In genomic region chr2L:14614897-14615602, dm6 we compare ENCODE assay signal across 1 fruit fly cellular context.
A peak's percentile ranks its signal among the peaks of the same experiment; 100 is the strongest.
TF ChIP-seq lines count a peak whose summit lies in the region.

Gene Adh (plus strand): TSS chr2L:14615552.
Gene Adhr (plus strand): TSS chr2L:14615552.

TF ChIP-seq in whole organism, embryonic, 481 proteins besides CTCF, POLR2A, EP300 and RAD21 (continued from another document and continues in another):
- TF ChIP-seq sc (optimal IDR thresholded peaks at IDR 0.05; lab: Kevin White, UChicago) (no peak), sc (GFP tag; optimal IDR thresholded peaks at IDR 0.05; lab: Kevin White, UChicago) (peak; percentile 53), Atf6 (GFP tag; IDR thresholded peaks at IDR 0.05; lab: Robert Waterston, UW) (peak; percentile 78), jigr1 (GFP tag; IDR thresholded peaks at IDR 0.05; lab: Robert Waterston, UW) (peak; percentile 36; the same call in 1 of the 3 replicates), CG10565 (GFP tag; optimal IDR thresholded peaks at IDR 0.05; lab: Kevin White, UChicago) (no peak), CG34224 (GFP tag; IDR thresholded peaks at IDR 0.05; lab: Robert Waterston, UW; ENCODE audit: partially characterized antibody) (no peak), CG8388 (GFP tag; optimal IDR thresholded peaks at IDR 0.05; lab: Kevin White, UChicago) (peak; percentile 82), CG10209 (GFP tag; optimal IDR thresholded peaks at IDR 0.05; lab: Kevin White, UChicago) (peak; percentile 77), sens-2 (GFP tag; IDR thresholded peaks at IDR 0.05; lab: Robert Waterston, UW) (peak; percentile 36; the same call in 1 of the 2 replicates), Trl (optimal IDR thresholded peaks at IDR 0.05; lab: Kevin White, UChicago) (no peak), Trl (GFP tag; optimal IDR thresholded peaks at IDR 0.05; lab: Kevin White, UChicago) (peak; percentile 59), CG30020 (tag; optimal IDR thresholded peaks at IDR 0.05; lab: Kevin White, UChicago) (peak; percentile 9), ranshi (GFP tag; IDR thresholded peaks at IDR 0.05; lab: Robert Waterston, UW) (peak; percentile 42; the same call in 1 of the 2 replicates), CG16813 (GFP tag; IDR thresholded peaks at IDR 0.05; lab: Robert Waterston, UW; ENCODE audit: partially characterized antibody) (no peak), pzg (GFP tag; optimal IDR thresholded peaks at IDR 0.05; lab: Kevin White, UChicago) (no peak), CG6689 (GFP tag; IDR thresholded peaks at IDR 0.05; lab: Robert Waterston, UW) (peak; percentile 84), NK7.1 (GFP tag; optimal IDR thresholded peaks at IDR 0.05; lab: Kevin White, UChicago) (peak; percentile 41), ewg (GFP tag; optimal IDR thresholded peaks at IDR 0.05; lab: Kevin White, UChicago) (peak; percentile 29), CG17912 (GFP tag; optimal IDR thresholded peaks at IDR 0.05; lab: Kevin White, UChicago) (no peak), disco-r (GFP tag; optimal IDR thresholded peaks at IDR 0.05; lab: Kevin White, UChicago) (peak; percentile 31), CG2129 (GFP tag; IDR thresholded peaks at IDR 0.05; lab: Robert Waterston, UW; ENCODE audit: partially characterized antibody) (no peak), Sry-δ (GFP tag; optimal IDR thresholded peaks at IDR 0.05; lab: Kevin White, UChicago) (peak; percentile 24), ftz-f1 (GFP tag; optimal IDR thresholded peaks at IDR 0.05; lab: Kevin White, UChicago) (peak; percentile 20), CG14014 (GFP tag; IDR thresholded peaks at IDR 0.05; lab: Robert Waterston, UW) (peak; percentile 71), Bdp1 (GFP tag; optimal IDR thresholded peaks at IDR 0.05; lab: Kevin White, UChicago) (peak; percentile 38), inv (GFP tag; IDR thresholded peaks at IDR 0.05; lab: Robert Waterston, UW; ENCODE audit: partially characterized antibody) (no peak), CG17802 (tag; optimal IDR thresholded peaks at IDR 0.05; lab: Kevin White, UChicago) (no peak), Xrp1 (GFP tag; IDR thresholded peaks at IDR 0.05; lab: Robert Waterston, UW) (peak; percentile 78), Stat92E (GFP tag; optimal IDR thresholded peaks at IDR 0.05; lab: Kevin White, UChicago) (no peak), ken (GFP tag; IDR thresholded peaks at IDR 0.05; lab: Robert Waterston, UW) (no peak), lbe (GFP tag; optimal IDR thresholded peaks at IDR 0.05; lab: Kevin White, UChicago) (no peak), CG13287 (GFP tag; IDR thresholded peaks at IDR 0.05; lab: Robert Waterston, UW; ENCODE audit: partially characterized antibody) (no peak), Poxn (GFP tag; IDR thresholded peaks at IDR 0.05; lab: Robert Waterston, UW) (no peak), Bgb (GFP tag; IDR thresholded peaks at IDR 0.05; lab: Robert Waterston, UW; ENCODE audit: partially characterized antibody) (no peak), hbn (GFP tag; IDR thresholded peaks at IDR 0.05; lab: Robert Waterston, UW; ENCODE audit: partially characterized antibody) (no peak), her (GFP tag; optimal IDR thresholded peaks at IDR 0.05; lab: Kevin White, UChicago) (peak; percentile 24), seq (GFP tag; IDR thresholded peaks at IDR 0.05; lab: Robert Waterston, UW) (peak; percentile 27; the same call in 1 of the 2 replicates), ap (GFP tag; IDR thresholded peaks at IDR 0.05; lab: Robert Waterston, UW) (no peak), CG17186 (GFP tag; optimal IDR thresholded peaks at IDR 0.05; lab: Kevin White, UChicago) (no peak), GATAe (GFP tag; conservative IDR thresholded peaks at IDR 0.05; lab: Robert Waterston, UW) (peak; percentile 38; the same call in 1 of the 2 replicates), Dll (GFP tag; IDR thresholded peaks at IDR 0.05; lab: Robert Waterston, UW; ENCODE audit: partially characterized antibody) (no peak), CG7271 (tag; optimal IDR thresholded peaks at IDR 0.05; lab: Kevin White, UChicago) (no peak), sd (tag; optimal IDR thresholded peaks at IDR 0.05; lab: Kevin White, UChicago) (peak; percentile 14), Dfd (GFP tag; optimal IDR thresholded peaks at IDR 0.05; lab: Kevin White, UChicago) (no peak), Hr3 (GFP tag; optimal IDR thresholded peaks at IDR 0.05; lab: Kevin White, UChicago) (peak; percentile 73), CG16815 (GFP tag; optimal IDR thresholded peaks at IDR 0.05; lab: Kevin White, UChicago) (peak; percentile 61), CG17328 (GFP tag; IDR thresholded peaks at IDR 0.05; lab: Robert Waterston, UW) (peak; percentile 73), dimm (GFP tag; IDR thresholded peaks at IDR 0.05; lab: Robert Waterston, UW) (no peak), CG9932 (GFP tag; IDR thresholded peaks at IDR 0.05; lab: Robert Waterston, UW) (peak; percentile 79), onecut (GFP tag; IDR thresholded peaks at IDR 0.05; lab: Robert Waterston, UW) (0 out of 2 replicates have a peak, but pooled peaks have one; percentile 19), tin (GFP tag; optimal IDR thresholded peaks at IDR 0.05; lab: Kevin White, UChicago) (peak; percentile 44), CG8478 (optimal IDR thresholded peaks at IDR 0.05; lab: Kevin White, UChicago) (no peak), unpg (GFP tag; optimal IDR thresholded peaks at IDR 0.05; lab: Kevin White, UChicago) (peak; percentile 85), CG14965 (GFP tag; optimal IDR thresholded peaks at IDR 0.05; lab: Kevin White, UChicago; ENCODE audit: borderline replicate concordance) (no peak), CG9437 (GFP tag; optimal IDR thresholded peaks at IDR 0.05; lab: Kevin White, UChicago) (peak; percentile 74), luna (GFP tag; optimal IDR thresholded peaks at IDR 0.05; lab: Kevin White, UChicago) (no peak), nerfin-1 (tag; optimal IDR thresholded peaks at IDR 0.05; lab: Kevin White, UChicago) (peak; percentile 61), Opbp (GFP tag; IDR thresholded peaks at IDR 0.05; lab: Robert Waterston, UW; ENCODE audit: partially characterized antibody) (no peak), kay (GFP tag; optimal IDR thresholded peaks at IDR 0.05; lab: Kevin White, UChicago) (no peak), fu2 (GFP tag; optimal IDR thresholded peaks at IDR 0.05; lab: Kevin White, UChicago) (peak; percentile 55), Ets97D (GFP tag; optimal IDR thresholded peaks at IDR 0.05; lab: Kevin White, UChicago) (no peak), CG11695 (GFP tag; IDR thresholded peaks at IDR 0.05; lab: Robert Waterston, UW) (peak; percentile 84), vnd (GFP tag; IDR thresholded peaks at IDR 0.05; lab: Robert Waterston, UW; ENCODE audit: partially characterized antibody) (no peak), pita (GFP tag; optimal IDR thresholded peaks at IDR 0.05; lab: Kevin White, UChicago) (no peak), usp (GFP tag; optimal IDR thresholded peaks at IDR 0.05; lab: Kevin White, UChicago) (no peak), lab (GFP tag; optimal IDR thresholded peaks at IDR 0.05; lab: Kevin White, UChicago) (peak; percentile 87), Aef1 (GFP tag; IDR thresholded peaks at IDR 0.05; lab: Robert Waterston, UW) (peak; percentile 18; the same call in 1 of the 3 replicates), Usf (GFP tag; optimal IDR thresholded peaks at IDR 0.05; lab: Kevin White, UChicago) (peak; percentile 7), Taf1 (GFP tag; IDR thresholded peaks at IDR 0.05; lab: Robert Waterston, UW) (peak; percentile 47; the same call in 1 of the 2 replicates), CG31224 (GFP tag; IDR thresholded peaks at IDR 0.05; lab: Robert Waterston, UW) (peak; percentile 62), CG9609 (GFP tag; optimal IDR thresholded peaks at IDR 0.05; lab: Kevin White, UChicago) (peak; percentile 67), ttk (GFP tag; IDR thresholded peaks at IDR 0.05; lab: Robert Waterston, UW) (peak; percentile 62), unc-4 (GFP tag; IDR thresholded peaks at IDR 0.05; lab: Robert Waterston, UW; ENCODE audit: partially characterized antibody) (no peak), CG11093 (GFP tag; IDR thresholded peaks at IDR 0.05; lab: Robert Waterston, UW) (no peak), CG10274 (GFP tag; optimal IDR thresholded peaks at IDR 0.05; lab: Kevin White, UChicago) (peak; percentile 13), CG13123 (GFP tag; optimal IDR thresholded peaks at IDR 0.05; lab: Kevin White, UChicago) (no peak), CG13296 (GFP tag; optimal IDR thresholded peaks at IDR 0.05; lab: Kevin White, UChicago) (peak; percentile 74), H2.0 (GFP tag; IDR thresholded peaks at IDR 0.05; lab: Robert Waterston, UW) (peak; percentile 35; the same call in 1 of the 2 replicates), Lim3 (GFP tag; IDR thresholded peaks at IDR 0.05; lab: Robert Waterston, UW) (no peak), Hmr (GFP tag; optimal IDR thresholded peaks at IDR 0.05; lab: Kevin White, UChicago) (peak; percentile 83), CG8765 (GFP tag; IDR thresholded peaks at IDR 0.05; lab: Robert Waterston, UW) (no peak), CG8944 (GFP tag; optimal IDR thresholded peaks at IDR 0.05; lab: Kevin White, UChicago) (peak; percentile 47), CrebB (tag; optimal IDR thresholded peaks at IDR 0.05; lab: Kevin White, UChicago) (peak; percentile 41), CG12299 (tag; optimal IDR thresholded peaks at IDR 0.05; lab: Kevin White, UChicago) (peak; percentile 54), CG1792 (GFP tag; optimal IDR thresholded peaks at IDR 0.05; lab: Kevin White, UChicago) (no peak), Sox100B (GFP tag; optimal IDR thresholded peaks at IDR 0.05; lab: Kevin White, UChicago) (peak; percentile 80), ems (GFP tag; optimal IDR thresholded peaks at IDR 0.05; lab: Kevin White, UChicago) (peak; percentile 18), CG4360 (GFP tag; IDR thresholded peaks at IDR 0.05; lab: Robert Waterston, UW) (no peak), CG8924 (tag; optimal IDR thresholded peaks at IDR 0.05; lab: Kevin White, UChicago) (peak; percentile 81), chm (GFP tag; IDR thresholded peaks at IDR 0.05; lab: Robert Waterston, UW) (no peak), Doc3 (GFP tag; IDR thresholded peaks at IDR 0.05; lab: Robert Waterston, UW; ENCODE audit: partially characterized antibody) (no peak), CG6654 (GFP tag; optimal IDR thresholded peaks at IDR 0.05; lab: Kevin White, UChicago) (peak; percentile 13), CG7963 (GFP tag; IDR thresholded peaks at IDR 0.05; lab: Robert Waterston, UW; ENCODE audit: partially characterized antibody) (no peak), sisA (GFP tag; IDR thresholded peaks at IDR 0.05; lab: Robert Waterston, UW) (no peak), CG12071 (GFP tag; optimal IDR thresholded peaks at IDR 0.05; lab: Kevin White, UChicago) (peak; percentile 10), HmgD (GFP tag; optimal IDR thresholded peaks at IDR 0.05; lab: Kevin White, UChicago) (peak; percentile 22), zfh1 (GFP tag; IDR thresholded peaks at IDR 0.05; lab: Robert Waterston, UW) (peak; percentile 69; the same call in 1 of the 3 replicates), HLH54F (GFP tag; optimal IDR thresholded peaks at IDR 0.05; lab: Kevin White, UChicago) (peak; percentile 33), CG3281 (GFP tag; optimal IDR thresholded peaks at IDR 0.05; lab: Kevin White, UChicago) (peak; percentile 86), nau (GFP tag; optimal IDR thresholded peaks at IDR 0.05; lab: Kevin White, UChicago) (peak; percentile 63), corto (GFP tag; optimal IDR thresholded peaks at IDR 0.05; lab: Kevin White, UChicago) (no peak), CoRest (tag; optimal IDR thresholded peaks at IDR 0.05; lab: Kevin White, UChicago) (peak; percentile 89), Mrtf (GFP tag; IDR thresholded peaks at IDR 0.05; lab: Robert Waterston, UW) (peak; percentile 67; the same call in 2 of the 3 replicates), dati (GFP tag; IDR thresholded peaks at IDR 0.05; lab: Robert Waterston, UW) (no peak), CG10267 (tag; optimal IDR thresholded peaks at IDR 0.05; lab: Kevin White, UChicago) (peak; percentile 75), CG6175 (GFP tag; IDR thresholded peaks at IDR 0.05; lab: Robert Waterston, UW) (no peak), Hr51 (GFP tag; optimal IDR thresholded peaks at IDR 0.05; lab: Kevin White, UChicago) (peak in 1 of 2 experiments; percentile 82), Drgx (GFP tag; IDR thresholded peaks at IDR 0.05; lab: Robert Waterston, UW) (peak; percentile 77; the same call in 1 of the 2 replicates), chif (GFP tag; optimal IDR thresholded peaks at IDR 0.05; lab: Kevin White, UChicago) (peak; percentile 40 to 81), Ada2b (GFP tag; IDR thresholded peaks at IDR 0.05; lab: Robert Waterston, UW) (peak; percentile 26; the same call in 1 of the 2 replicates), BEAF-32 (GFP tag; optimal IDR thresholded peaks at IDR 0.05; lab: Kevin White, UChicago) (no peak), toy (GFP tag; IDR thresholded peaks at IDR 0.05; lab: Robert Waterston, UW) (no peak), gsb (GFP tag; IDR thresholded peaks at IDR 0.05; lab: Robert Waterston, UW) (peak; percentile 59; the same call in 1 of the 2 replicates), Antp (GFP tag; optimal IDR thresholded peaks at IDR 0.05; lab: Kevin White, UChicago) (peak; percentile 23), wdn (GFP tag; IDR thresholded peaks at IDR 0.05; lab: Robert Waterston, UW) (peak; percentile 17; the same call in 1 of the 2 replicates), dan (GFP tag; IDR thresholded peaks at IDR 0.05; lab: Robert Waterston, UW) (no peak), Ssrp (tag; optimal IDR thresholded peaks at IDR 0.05; lab: Kevin White, UChicago) (peak; percentile 85), tll (GFP tag; optimal IDR thresholded peaks at IDR 0.05; lab: Kevin White, UChicago) (no peak), cwo (GFP tag; optimal IDR thresholded peaks at IDR 0.05; lab: Kevin White, UChicago) (peak; percentile 80), dmrt99B (tag; optimal IDR thresholded peaks at IDR 0.05; lab: Kevin White, UChicago) (peak; percentile 85), CG43689 (GFP tag; IDR thresholded peaks at IDR 0.05; lab: Robert Waterston, UW) (no peak), Six4 (GFP tag; optimal IDR thresholded peaks at IDR 0.05; lab: Kevin White, UChicago) (peak; percentile 57), lmd (GFP tag; IDR thresholded peaks at IDR 0.05; lab: Robert Waterston, UW) (peak; percentile 79), Camta (GFP tag; optimal IDR thresholded peaks at IDR 0.05; lab: Kevin White, UChicago) (no peak), CG4282 (GFP tag; optimal IDR thresholded peaks at IDR 0.05; lab: Kevin White, UChicago) (no peak), repo (GFP tag; optimal IDR thresholded peaks at IDR 0.05; lab: Kevin White, UChicago) (peak; percentile 40), CG34422 (GFP tag; IDR thresholded peaks at IDR 0.05; lab: Robert Waterston, UW) (peak; percentile 45; the same call in 1 of the 3 replicates), CG11456 (GFP tag; IDR thresholded peaks at IDR 0.05; lab: Robert Waterston, UW) (peak; percentile 71; the same call in 2 of the 3 replicates), CG10979 (tag; optimal IDR thresholded peaks at IDR 0.05; lab: Kevin White, UChicago) (peak; percentile 77)
